Fruit fly (Drosophila melanogaster) whole organism, wandering third instar larva: ENCODE results near the gene mtm.

Experiments used
- CG32264 ChIP-seq: fragments of 200-800 bp; sonication (Bioruptor generic); optimal IDR thresholded peaks from 2 replicates; lab custom pipeline; 2016; ENCODE audit warnings: missing biosample characterization, missing genetic modification characterization
- CG9705 ChIP-seq: fragments of 200-800 bp; sonication (Bioruptor generic); optimal IDR thresholded peaks from 2 replicates; lab custom pipeline; 2018; ENCODE audit warnings: missing biosample characterization, mild to moderate bottlenecking, missing genetic modification characterization
- CrebA ChIP-seq: fragments of 200-800 bp; sonication (Bioruptor generic); optimal IDR thresholded peaks from 2 replicates; lab custom pipeline; 2016; ENCODE audit warnings: missing biosample characterization, mild to moderate bottlenecking, missing genetic modification characterization, borderline replicate concordance
- Dfd ChIP-seq: fragments of >200 bp; optimal IDR thresholded peaks from 2 replicates; lab custom pipeline; 2017; ENCODE audit warnings: missing biosample characterization, missing genetic modification characterization
- Dif ChIP-seq: fragments of 200-275, 200-300 bp; sonication (Bioruptor generic); optimal IDR thresholded peaks from 2 replicates; lab custom pipeline; 2018; ENCODE audit warnings: missing biosample characterization, missing genetic modification characterization; ENCODE audit not compliant: partially characterized antibody
- GATAd ChIP-seq: sonication (Bioruptor generic); optimal IDR thresholded peaks from 2 replicates; lab custom pipeline; 2016; ENCODE audit warnings: missing biosample characterization, missing genetic modification characterization
- HLH106 ChIP-seq: fragments of 200-800 bp; optimal IDR thresholded peaks from 3 replicates; lab custom pipeline; 2019; ENCODE audit warnings: missing biosample characterization, mild to moderate bottlenecking, missing genetic modification characterization, moderate library complexity
- Hnf4 ChIP-seq: fragments of 200-800 bp; sonication (Bioruptor generic); optimal IDR thresholded peaks from 2 replicates; lab custom pipeline; 2016; ENCODE audit warnings: missing biosample characterization, mild to moderate bottlenecking, missing genetic modification characterization
- Hr78 ChIP-seq: fragments of >200 bp; optimal IDR thresholded peaks from 2 replicates; lab custom pipeline; 2017; ENCODE audit warnings: missing biosample characterization, missing genetic modification characterization
- Hr83 ChIP-seq: fragments of 200-300 bp; sonication (Bioruptor generic); optimal IDR thresholded peaks from 2 replicates; lab custom pipeline; 2016; ENCODE audit warnings: missing biosample characterization, mild to moderate bottlenecking, missing genetic modification characterization, moderate library complexity; ENCODE audit not compliant: poor library complexity, severe bottlenecking
- Jra ChIP-seq: sonication (Bioruptor generic); optimal IDR thresholded peaks from 2 replicates; lab custom pipeline; 2016; ENCODE audit warnings: missing biosample characterization, missing genetic modification characterization
- Mio ChIP-seq: sonication (Bioruptor generic); optimal IDR thresholded peaks from 2 replicates; lab custom pipeline; 2016; ENCODE audit warnings: missing biosample characterization, missing genetic modification characterization
- Myc ChIP-seq: fragments of >200 bp; optimal IDR thresholded peaks from 2 replicates; lab custom pipeline; 2017
- N ChIP-seq: fragments of >200 bp; optimal IDR thresholded peaks from 2 replicates; lab custom pipeline; 2018; ENCODE audit warnings: missing biosample characterization, missing external identifiers, missing genetic modification characterization
- OdsH ChIP-seq: fragments of 200-800 bp; sonication (Bioruptor generic); optimal IDR thresholded peaks from 2 replicates; lab custom pipeline; 2016; ENCODE audit warnings: missing biosample characterization, mild to moderate bottlenecking, missing genetic modification characterization
- Rel ChIP-seq, 2 experiments: fragments of 200-800 bp; sonication (Bioruptor generic) in 1 of 2; optimal IDR thresholded peaks; 2 replicates in 1 of 2; 3 replicates in 1 of 2; lab custom pipeline; 2016 to 2019; ENCODE audit warnings: mild to moderate bottlenecking in 2 of 2, missing biosample characterization in 2 of 2, missing genetic modification characterization in 2 of 2, moderate library complexity in 1 of 2
- Sp1 ChIP-seq: fragments of 200-800 bp; sonication (Bioruptor generic); optimal IDR thresholded peaks from 3 replicates; lab custom pipeline; 2019; ENCODE audit warnings: missing biosample characterization, mild to moderate bottlenecking, missing genetic modification characterization, moderate library complexity
- br ChIP-seq: fragments of 200-800 bp; sonication (Bioruptor generic); optimal IDR thresholded peaks from 2 replicates; lab custom pipeline; 2016; ENCODE audit warnings: missing biosample characterization, missing genetic modification characterization
- brk ChIP-seq: fragments of 200-800 bp; sonication (Bioruptor generic); optimal IDR thresholded peaks from 2 replicates; lab custom pipeline; 2016; ENCODE audit warnings: missing biosample characterization, mild to moderate bottlenecking, missing genetic modification characterization
- dl ChIP-seq, 2 experiments: fragments of 175-275, 200-275 bp in 1 of 2; fragments of 200-275 bp in 1 of 2; sonication (Bioruptor generic); optimal IDR thresholded peaks; lab custom pipeline; 2018; ENCODE audit warnings: mild to moderate bottlenecking in 2 of 2, missing biosample characterization in 2 of 2, missing genetic modification characterization in 2 of 2, moderate library complexity in 2 of 2; ENCODE audit not compliant: partially characterized antibody in 2 of 2, insufficient read depth in 1 of 2
- dmrt93B ChIP-seq: fragments of 200-800 bp; sonication (Bioruptor generic); optimal IDR thresholded peaks from 2 replicates; lab custom pipeline; 2018; ENCODE audit warnings: missing biosample characterization, mild to moderate bottlenecking, missing genetic modification characterization
- dsf ChIP-seq: sonication (Bioruptor generic); optimal IDR thresholded peaks from 2 replicates; lab custom pipeline; 2016; ENCODE audit warnings: missing biosample characterization, missing genetic modification characterization, borderline replicate concordance
- ey ChIP-seq: fragments of 200-800 bp; sonication (Bioruptor generic); optimal IDR thresholded peaks from 2 replicates; lab custom pipeline; 2016; ENCODE audit warnings: missing biosample characterization, missing genetic modification characterization
- foxo ChIP-seq, 2 experiments: fragments of 200-800 bp; sonication (Bioruptor generic); optimal IDR thresholded peaks; 2 replicates in 1 of 2; 3 replicates in 1 of 2; lab custom pipeline; 2016 to 2017; ENCODE audit warnings: missing biosample characterization in 2 of 2, missing genetic modification characterization in 2 of 2
- fru ChIP-seq: fragments of 200-800 bp; sonication (Bioruptor generic); optimal IDR thresholded peaks from 3 replicates; lab custom pipeline; 2016; ENCODE audit warnings: missing biosample characterization, mild to moderate bottlenecking, missing genetic modification characterization
- h ChIP-seq: fragments of 200-800 bp; sonication (Bioruptor generic); optimal IDR thresholded peaks from 3 replicates; lab custom pipeline; 2016; ENCODE audit warnings: missing biosample characterization, mild to moderate bottlenecking, missing genetic modification characterization
- jim ChIP-seq: fragments of 175-275, 200-325 bp; sonication (Bioruptor generic); optimal IDR thresholded peaks from 2 replicates; lab custom pipeline; 2016; ENCODE audit warnings: missing biosample characterization, mild to moderate bottlenecking, missing genetic modification characterization
- lola ChIP-seq: fragments of >200 bp; optimal IDR thresholded peaks from 2 replicates; lab custom pipeline; 2017; ENCODE audit warnings: missing biosample characterization, missing genetic modification characterization
- pan ChIP-seq: fragments of >200 bp; optimal IDR thresholded peaks from 2 replicates; lab custom pipeline; 2017
- psq ChIP-seq: fragments of 200-800 bp; sonication (Bioruptor generic); optimal IDR thresholded peaks from 3 replicates; lab custom pipeline; 2017; ENCODE audit warnings: missing biosample characterization, mild to moderate bottlenecking, missing genetic modification characterization, moderate library complexity
- rgr ChIP-seq: fragments of 200-800 bp; sonication (Bioruptor generic); optimal IDR thresholded peaks from 3 replicates; lab custom pipeline; 2016; ENCODE audit warnings: missing biosample characterization, mild to moderate bottlenecking, missing genetic modification characterization
- sage ChIP-seq: fragments of 200-800 bp; sonication (Bioruptor generic); optimal IDR thresholded peaks from 2 replicates; lab custom pipeline; 2016; ENCODE audit warnings: missing biosample characterization, mild to moderate bottlenecking, missing genetic modification characterization
- sv ChIP-seq: fragments of 200-800 bp; sonication (Bioruptor generic); optimal IDR thresholded peaks from 3 replicates; lab custom pipeline; 2016; ENCODE audit warnings: missing biosample characterization, missing genetic modification characterization
- tai ChIP-seq: sonication (Bioruptor generic); optimal IDR thresholded peaks from 2 replicates; lab custom pipeline; 2016; ENCODE audit warnings: missing biosample characterization, missing genetic modification characterization
- woc ChIP-seq: sonication (Bioruptor generic); optimal IDR thresholded peaks from 2 replicates; lab custom pipeline; 2016; ENCODE audit warnings: missing biosample characterization, mild to moderate bottlenecking, missing genetic modification characterization

Gene mtm

DNA sequence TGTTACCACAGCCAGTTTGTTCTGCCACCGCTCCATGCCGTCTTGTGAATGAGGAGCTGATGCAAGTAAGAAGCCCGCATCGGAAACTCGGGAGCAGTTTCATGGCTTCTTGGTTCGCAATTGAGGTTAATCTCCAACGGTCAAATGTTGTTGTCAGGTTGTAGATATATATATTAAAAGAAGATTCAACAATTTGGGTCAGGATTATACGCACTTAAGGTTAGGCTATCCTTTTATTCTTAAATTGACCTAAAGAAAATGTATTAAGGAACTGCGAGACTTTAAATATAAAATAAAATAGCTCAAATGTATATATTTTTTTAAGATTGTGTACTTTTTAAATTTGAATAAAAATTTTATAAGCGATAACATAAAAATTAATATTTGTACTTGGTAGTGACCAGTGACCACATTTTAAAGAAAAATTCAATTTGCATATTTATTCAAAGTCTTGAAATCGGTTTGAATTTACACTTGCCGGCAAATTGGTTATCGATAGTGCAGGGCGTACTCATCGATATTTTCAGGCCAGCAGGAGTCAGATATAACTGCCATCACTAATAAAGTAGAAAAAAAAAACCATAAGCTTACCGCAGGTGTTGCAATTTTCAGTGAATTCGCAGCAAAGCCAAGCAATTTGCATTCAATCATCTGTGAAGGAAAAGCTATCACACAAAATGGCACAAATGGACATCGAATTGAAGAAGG is 31.9 kb upstream of the mtm start, which contains the start of the genes CG9150 and Pfdn1:
Gene CG9150 (minus strand): TSS at position 51 of the 708 bp plus-strand sequence.
Gene Pfdn1 (plus strand): TSS at position 536 of the 708 bp plus-strand sequence.
- TF ChIP-seq Hnf4 (GFP tag; lab: Kevin White, UChicago) (peak; percentile 33), dsf (GFP tag; lab: Kevin White, UChicago) (no peak), GATAd (GFP tag; lab: Kevin White, UChicago) (no peak), Hr78 (no peak), Hr83 (GFP tag; lab: Kevin White, UChicago) (peak; percentile 71), h (peak; percentile 11), CG9705 (GFP tag; lab: Kevin White, UChicago) (no peak), CG32264 (GFP tag; lab: Kevin White, UChicago) (no peak)

DNA sequence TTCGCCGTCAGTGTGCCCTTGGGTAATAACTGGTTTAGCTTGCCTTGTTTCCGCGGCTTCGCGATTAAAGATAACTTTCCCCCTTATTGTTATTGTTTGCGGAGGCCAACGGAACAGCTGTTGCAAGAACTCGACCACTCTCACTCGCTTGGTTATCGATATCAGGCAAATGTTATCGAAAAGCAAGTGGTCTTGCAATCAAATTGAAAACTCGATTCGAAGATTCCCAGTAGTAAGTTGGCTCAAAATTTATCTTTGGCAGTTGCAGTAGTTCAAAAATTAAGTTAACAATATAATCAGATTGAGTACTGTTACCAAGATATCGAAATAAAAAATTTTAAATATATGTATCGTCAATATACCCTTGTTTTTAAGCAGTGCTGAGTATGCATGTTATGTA is 29.0 kb upstream of the mtm start, which contains the start of the genes Fbw5 and CG9147:
Gene Fbw5 (minus strand): TSS at position 131 of the 400 bp plus-strand sequence.
Gene CG9147 (plus strand): TSS at position 175 of the 400 bp plus-strand sequence.
- TF ChIP-seq Dfd (GFP tag; lab: Kevin White, UChicago) (no peak), ey (GFP tag; lab: Kevin White, UChicago) (peak; percentile 100), br (GFP tag; lab: Kevin White, UChicago) (peak; percentile 100), N (GFP tag; lab: Kevin White, UChicago) (no peak), Sp1 (GFP tag; lab: Kevin White, UChicago) (peak; percentile 100), CrebA (no peak), OdsH (GFP tag; lab: Kevin White, UChicago) (peak; percentile 100), jim (GFP tag; lab: Kevin White, UChicago) (peak; percentile 74), GATAd (GFP tag; lab: Kevin White, UChicago) (peak; percentile 96), lola (GFP tag; lab: Kevin White, UChicago) (no peak), h (peak; percentile 100), fru (GFP tag; lab: Kevin White, UChicago) (peak; percentile 99), Rel (GFP tag; optimal IDR thresholded peaks at IDR 0.05; lab: Kevin White, UChicago) (peak; percentile 99), Rel (tag; optimal IDR thresholded peaks at IDR 0.05; lab: Kevin White, UChicago) (peak; percentile 94), Mio (GFP tag; lab: Kevin White, UChicago) (peak; percentile 95), dmrt93B (GFP tag; lab: Kevin White, UChicago) (peak; percentile 99), foxo (GFP tag; optimal IDR thresholded peaks at IDR 0.05; lab: Kevin White, UChicago) (peak; percentile 99 to 100), sage (GFP tag; lab: Kevin White, UChicago) (peak; percentile 99), Myc (lab: Kevin White, UChicago) (no peak), psq (GFP tag; lab: Kevin White, UChicago) (peak; percentile 99), CG32264 (GFP tag; lab: Kevin White, UChicago) (peak; percentile 100), Hr83 (GFP tag; lab: Kevin White, UChicago) (peak; percentile 98), dsf (GFP tag; lab: Kevin White, UChicago) (peak; percentile 97), pan (lab: Kevin White, UChicago) (no peak), Hnf4 (GFP tag; lab: Kevin White, UChicago) (peak; percentile 100), Jra (GFP tag; lab: Kevin White, UChicago) (peak; percentile 98), Dif (GFP tag; lab: Kevin White, UChicago) (no peak), CG9705 (GFP tag; lab: Kevin White, UChicago) (peak; percentile 96), woc (GFP tag; lab: Kevin White, UChicago) (peak; percentile 100), HLH106 (tag; lab: Kevin White, UChicago) (peak; percentile 100), rgr (peak; percentile 100), sv (peak; percentile 100)

DNA sequence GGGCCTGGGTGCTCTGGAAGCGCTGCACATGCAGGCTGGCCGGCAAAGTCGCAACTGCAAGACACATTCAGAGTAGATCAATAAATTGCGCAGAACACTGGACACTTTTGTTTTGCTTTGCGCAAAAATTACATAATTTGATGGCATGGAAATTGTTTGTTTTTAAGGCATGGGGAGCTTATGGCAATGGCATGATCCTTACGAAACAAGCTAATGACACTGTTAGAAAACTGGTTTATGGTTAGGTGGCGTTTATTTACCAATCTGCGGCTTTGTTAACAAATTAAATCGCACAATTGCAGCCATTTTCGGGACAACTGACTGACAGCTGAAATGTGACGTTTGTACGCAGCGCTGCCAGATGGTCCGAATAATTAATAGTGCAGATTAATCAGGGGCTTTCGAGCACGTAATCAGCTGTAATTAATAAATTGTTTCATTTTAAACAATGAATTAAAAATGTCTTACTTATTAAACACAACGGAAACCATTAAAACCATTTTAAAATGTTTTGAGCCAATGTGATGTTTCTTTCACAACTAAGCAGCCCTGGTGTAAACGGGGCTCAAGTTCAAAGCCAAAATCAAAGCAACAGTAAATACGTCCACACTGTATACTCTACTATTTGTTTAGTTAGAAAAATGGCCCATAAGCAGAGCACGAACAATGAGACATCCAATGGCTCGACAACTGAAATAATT is 25.7 kb upstream of the mtm start, which contains the start of the genes ND-51 and CG13994:
Gene ND-51 (minus strand): TSS at position 376 of the 701 bp plus-strand sequence.
Gene CG13994 (plus strand): TSS at position 608 of the 701 bp plus-strand sequence.
- TF ChIP-seq Hr83 (GFP tag; lab: Kevin White, UChicago) = peak; percentile 58
- TF ChIP-seq Dfd (GFP tag; lab: Kevin White, UChicago) = no peak
- peak; percentile 82 for TF ChIP-seq HLH106 (tag; lab: Kevin White, UChicago)
- TF ChIP-seq Mio (GFP tag; lab: Kevin White, UChicago) = no peak
- TF ChIP-seq Rel (GFP tag; optimal IDR thresholded peaks at IDR 0.05; lab: Kevin White, UChicago) = no peak
- TF ChIP-seq Rel (tag; optimal IDR thresholded peaks at IDR 0.05; lab: Kevin White, UChicago) = peak; percentile 66
- TF ChIP-seq tai (GFP tag; lab: Kevin White, UChicago) = no peak
- TF ChIP-seq brk (GFP tag; lab: Kevin White, UChicago) = no peak
- no peak for TF ChIP-seq dsf (GFP tag; lab: Kevin White, UChicago)
- TF ChIP-seq Hnf4 (GFP tag; lab: Kevin White, UChicago) = no peak
- no peak for TF ChIP-seq GATAd (GFP tag; lab: Kevin White, UChicago)
- TF ChIP-seq ey (GFP tag; lab: Kevin White, UChicago) = peak; percentile 64
- peak; percentile 3 for TF ChIP-seq OdsH (GFP tag; lab: Kevin White, UChicago)
- peak; percentile 50 for TF ChIP-seq sv
- TF ChIP-seq N (GFP tag; lab: Kevin White, UChicago) = peak; percentile 63
- TF ChIP-seq dmrt93B (GFP tag; lab: Kevin White, UChicago) = peak; percentile 63
- TF ChIP-seq Dif (GFP tag; lab: Kevin White, UChicago) = no peak
- peak in 1 of 2 experiments; percentile 87 for TF ChIP-seq foxo (GFP tag; optimal IDR thresholded peaks at IDR 0.05; lab: Kevin White, UChicago)
- peak; percentile 51 for TF ChIP-seq psq (GFP tag; lab: Kevin White, UChicago)
- peak; percentile 84 for TF ChIP-seq h
- TF ChIP-seq lola (GFP tag; lab: Kevin White, UChicago) = no peak
- TF ChIP-seq CG9705 (GFP tag; lab: Kevin White, UChicago) = peak; percentile 71
- peak; percentile 83 for TF ChIP-seq woc (GFP tag; lab: Kevin White, UChicago)
- no peak for TF ChIP-seq jim (GFP tag; lab: Kevin White, UChicago)
- no peak for TF ChIP-seq dl (GFP tag; optimal IDR thresholded peaks at IDR 0.05; lab: Kevin White, UChicago; ENCODE audit: insufficient read depth in 1 of 2, partially characterized antibody in 2 of 2)
- no peak for TF ChIP-seq br (GFP tag; lab: Kevin White, UChicago)
- TF ChIP-seq rgr = peak; percentile 81
- no peak for TF ChIP-seq Myc (lab: Kevin White, UChicago)
- TF ChIP-seq pan (lab: Kevin White, UChicago) = no peak
- peak; percentile 3 for TF ChIP-seq Hr78
- peak; percentile 66 for TF ChIP-seq Sp1 (GFP tag; lab: Kevin White, UChicago)
- TF ChIP-seq fru (GFP tag; lab: Kevin White, UChicago) = peak; percentile 81
